Worm (Caenorhabditis elegans): ENCODE results near the gene M163.11.
"Not testable (repeated sequence)": the region's sequence is repeated elsewhere in the genome, so short reads cannot be mapped to it uniquely, and the experiment has no call there.

M163.11 gene

DNA sequence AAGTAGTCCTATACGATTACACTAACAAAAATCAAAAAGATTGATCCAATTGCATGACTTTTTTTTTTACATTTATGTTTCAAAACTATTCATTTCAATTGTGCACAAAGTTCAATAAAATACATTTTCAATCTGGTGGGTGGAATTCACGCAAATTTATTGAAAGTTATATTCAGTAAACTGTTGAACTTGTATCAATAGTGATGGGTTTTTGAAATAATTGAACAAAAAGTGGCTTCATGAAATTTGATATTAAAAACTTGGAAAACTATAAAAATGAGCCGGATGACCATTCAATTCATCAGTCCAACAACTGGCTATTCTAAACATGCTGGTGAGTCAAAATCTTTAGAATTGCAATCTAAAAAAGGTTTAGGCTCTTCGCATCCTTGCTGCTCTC is 44.1 kb downstream of the M163.11 start, which contains the start of gene nspc-16:
Gene nspc-16, plus strand, starts transcription at position 301 of the 400 bp plus-strand sequence.
- TF ChIP-seq med-1 (GFP tag; optimal IDR thresholded peaks at IDR 0.05; ENCODE audit: insufficient read depth) (no peak), tab-1 (GFP tag; IDR thresholded peaks at IDR 0.05) (no peak), flt-1 (GFP tag; IDR thresholded peaks at IDR 0.05) (no peak), ztf-23 (GFP tag; IDR thresholded peaks at IDR 0.05) (no peak), ref-1 (GFP tag; conservative IDR thresholded peaks at IDR 0.05) (no peak), T22C8.4 (GFP tag; IDR thresholded peaks at IDR 0.05) (no peak), ztf-29 (GFP tag; IDR thresholded peaks at IDR 0.05) (no peak), cog-1 (tag; optimal IDR thresholded peaks at IDR 0.05) (no peak), klf-2 (GFP tag; conservative IDR thresholded peaks at IDR 0.05) (no peak)

DNA sequence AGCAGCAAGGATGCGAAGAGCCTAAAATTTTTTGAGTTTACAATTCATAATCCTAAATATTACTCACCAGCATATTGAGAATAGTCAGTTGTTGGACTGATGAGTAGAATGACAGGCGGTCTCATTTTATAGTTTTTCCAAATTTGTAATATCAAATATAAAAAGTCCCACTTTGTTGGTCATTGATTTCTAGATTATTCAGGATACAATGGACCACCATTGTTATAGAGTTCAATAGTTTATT is 45.8 kb downstream of the M163.11 start, which contains the start of gene nspc-17:
Gene nspc-17, minus strand, starts transcription at position 101 of the 244 bp plus-strand sequence.
- not testable (repeated sequence) for TF ChIP-seq T22C8.4 (GFP tag; IDR thresholded peaks at IDR 0.05); med-1 (GFP tag; optimal IDR thresholded peaks at IDR 0.05; ENCODE audit: insufficient read depth); ztf-23 (GFP tag; IDR thresholded peaks at IDR 0.05)

DNA sequence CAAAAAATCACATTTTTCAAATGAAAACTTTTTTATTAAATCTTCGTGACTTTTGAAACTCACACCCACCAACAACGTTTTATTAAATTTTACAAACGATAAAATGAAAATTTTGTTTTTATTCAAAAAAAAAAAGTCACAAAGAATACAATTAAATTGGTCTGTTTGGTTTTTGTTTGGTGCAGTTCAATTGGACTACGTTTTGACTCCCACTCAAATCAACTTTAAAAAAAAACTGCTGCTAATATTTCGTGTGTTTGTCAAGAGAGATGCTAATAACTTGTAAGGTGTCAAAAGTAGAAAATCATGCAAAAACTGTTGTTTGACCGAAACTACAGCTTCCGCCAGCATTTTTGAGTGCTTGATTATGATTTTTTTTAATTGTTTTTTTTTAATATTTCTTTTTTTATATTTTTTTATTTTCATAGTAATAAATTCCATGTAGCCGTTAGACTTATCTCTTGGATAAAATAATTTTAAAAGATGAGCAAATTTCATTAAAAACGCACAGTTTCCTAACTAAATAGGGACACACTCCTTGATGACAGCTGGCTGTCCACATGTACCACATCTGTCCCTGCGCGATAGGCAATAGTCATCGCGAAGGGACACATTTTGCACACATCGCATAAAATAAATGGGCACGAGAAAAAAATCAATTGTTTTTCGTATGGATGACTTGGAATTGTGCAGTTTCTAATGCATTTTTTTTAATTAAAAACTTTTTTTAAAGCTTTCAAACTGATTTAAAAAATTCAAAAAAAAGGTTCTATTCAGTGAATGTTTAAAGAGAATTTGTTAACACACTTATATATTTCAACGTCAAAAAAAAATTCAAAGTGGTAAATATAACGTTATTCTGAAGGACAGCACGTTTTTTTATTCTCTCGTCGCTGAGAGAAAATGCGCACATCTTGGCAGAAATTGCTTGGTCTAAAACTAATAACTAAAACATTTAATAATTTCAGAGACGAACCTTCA is 46.4 kb downstream of the M163.11 start:
- TF ChIP-seq cog-1 (tag; optimal IDR thresholded peaks at IDR 0.05) (peak; percentile 99), klf-2 (GFP tag; conservative IDR thresholded peaks at IDR 0.05) (peak; percentile 55; the same call in 1 of the 2 replicates), ref-1 (GFP tag; conservative IDR thresholded peaks at IDR 0.05) (no peak), T22C8.4 (GFP tag; IDR thresholded peaks at IDR 0.05) (peak; percentile 99), med-1 (GFP tag; optimal IDR thresholded peaks at IDR 0.05; ENCODE audit: insufficient read depth) (peak; percentile 46), ztf-29 (GFP tag; IDR thresholded peaks at IDR 0.05) (peak; percentile 75), ztf-23 (GFP tag; IDR thresholded peaks at IDR 0.05) (peak; percentile 89), tab-1 (GFP tag; IDR thresholded peaks at IDR 0.05) (no peak; the same call in 1 of the 2 replicates), flt-1 (GFP tag; IDR thresholded peaks at IDR 0.05) (peak; percentile 89)

DNA sequence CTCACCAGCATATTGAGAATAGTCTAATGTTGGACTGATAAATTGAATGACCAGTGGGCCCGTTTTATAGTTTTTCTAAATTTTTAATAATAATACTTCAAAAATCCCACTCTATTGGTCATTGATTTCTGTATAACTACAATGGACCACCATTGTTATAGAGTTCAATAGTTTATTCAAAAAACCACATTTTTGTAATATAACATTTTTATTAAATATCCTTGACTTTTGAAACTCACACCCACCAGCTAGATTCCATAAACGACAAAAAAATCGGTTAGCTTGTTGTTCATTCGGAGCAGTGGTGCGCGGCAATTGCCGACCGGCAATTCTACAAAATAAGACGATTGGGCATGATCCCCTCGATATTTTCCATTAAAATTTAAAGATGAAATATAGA is 48.4 kb downstream of the M163.11 start, which contains the start of gene nspc-18:
Gene nspc-18, minus strand, starts transcription at position 101 of the 400 bp plus-strand sequence.
- no peak for TF ChIP-seq ztf-29 (GFP tag; IDR thresholded peaks at IDR 0.05)
- TF ChIP-seq ref-1 (GFP tag; conservative IDR thresholded peaks at IDR 0.05), result no peak
- TF ChIP-seq ztf-23 (GFP tag; IDR thresholded peaks at IDR 0.05), result no peak
- no peak for TF ChIP-seq flt-1 (GFP tag; IDR thresholded peaks at IDR 0.05)

DNA sequence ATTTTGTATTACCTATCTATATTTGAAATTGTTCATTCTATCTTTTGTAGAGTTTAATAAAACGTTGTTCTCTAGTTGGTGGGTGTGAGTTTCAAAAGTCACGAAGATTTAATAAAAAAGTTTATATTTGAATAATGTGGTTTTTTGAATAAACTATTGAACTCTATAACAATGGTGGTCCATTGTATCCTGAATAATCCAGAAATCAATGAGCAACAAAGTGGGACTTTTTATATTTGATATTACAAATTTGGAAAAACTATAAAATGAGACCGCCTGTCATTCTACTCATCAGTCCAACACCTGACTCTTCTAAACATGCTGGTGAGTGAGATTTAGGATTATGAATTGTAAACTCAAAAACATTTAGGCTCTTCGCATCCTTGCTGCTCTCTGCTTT is 49.2 kb downstream of the M163.11 start, which contains the start of gene nspc-19:
Gene nspc-19, plus strand, starts transcription at position 301 of the 400 bp plus-strand sequence.
- not testable (repeated sequence) for TF ChIP-seq ztf-23 (GFP tag; IDR thresholded peaks at IDR 0.05); cog-1 (tag; optimal IDR thresholded peaks at IDR 0.05); flt-1 (GFP tag; IDR thresholded peaks at IDR 0.05)

All from whole organism, midembryonic.